Fruit fly (Drosophila melanogaster) whole organism, embryonic: ENCODE data around the gene CG4951.
A peak's percentile ranks its signal among the peaks of the same experiment; 100 is the strongest.

Source experiments
- Antp ChIP-seq: fragments of 200-800 bp; sonication (Bioruptor generic); optimal IDR thresholded peaks from 3 replicates; lab custom pipeline; 2016; ENCODE audit warnings: missing biosample characterization, missing genetic modification characterization
- Atf6 ChIP-seq: fragments of 200-800 bp; sonication (Bioruptor generic); IDR thresholded peaks from 2 replicates; pipeline ENCODE4 v1.3.6; 2022; ENCODE audit warnings: missing biosample characterization, missing genetic modification characterization
- Blimp-1 ChIP-seq: fragments of 200-800 bp; sonication (Bioruptor generic); optimal IDR thresholded peaks from 3 replicates; lab custom pipeline; 2018; ENCODE audit warnings: missing biosample characterization, missing genetic modification characterization, mild to moderate bottlenecking, moderate library complexity, missing genetic modification reagents
- CG10366 ChIP-seq: fragments of 200-800 bp; sonication (Bioruptor generic); IDR thresholded peaks from 2 replicates; pipeline ENCODE4 v1.3.6; 2022; ENCODE audit warnings: missing biosample characterization, missing genetic modification characterization
- CG10959 ChIP-seq: fragments of 200-800 bp; sonication (Bioruptor generic); IDR thresholded peaks from 2 replicates; pipeline ENCODE4 v1.3.6; 2022; ENCODE audit warnings: missing biosample characterization, missing genetic modification characterization
- CG10979 ChIP-seq: fragments of 200-800 bp; sonication (Bioruptor generic); optimal IDR thresholded peaks from 2 replicates; lab custom pipeline; 2018; ENCODE audit warnings: missing biosample characterization, mild to moderate bottlenecking, missing genetic modification characterization, moderate library complexity
- CG11398 ChIP-seq: fragments of 200-800 bp; sonication (Bioruptor generic); optimal IDR thresholded peaks from 2 replicates; lab custom pipeline; 2016; ENCODE audit warnings: missing biosample characterization, missing genetic modification characterization
- CG11456 ChIP-seq: fragments of 200-800 bp; sonication (Bioruptor generic); IDR thresholded peaks from 3 replicates; pipeline ENCODE4 v1.3.6; 2022; ENCODE audit warnings: missing biosample characterization, missing genetic modification characterization
- CG11695 ChIP-seq: fragments of 200-800 bp; sonication (Bioruptor generic); IDR thresholded peaks from 3 replicates; pipeline ENCODE4 v1.3.6; 2022; ENCODE audit warnings: missing biosample characterization, missing genetic modification characterization
- CG12155 ChIP-seq: fragments of 200-800 bp; sonication (Bioruptor generic); optimal IDR thresholded peaks from 3 replicates; lab custom pipeline; 2016; ENCODE audit warnings: missing biosample characterization, missing genetic modification characterization
- CG12942 ChIP-seq: fragments of 200-800 bp; sonication (Bioruptor generic); optimal IDR thresholded peaks from 3 replicates; lab custom pipeline; 2016; ENCODE audit warnings: missing biosample characterization, missing genetic modification characterization
- CG14014 ChIP-seq: fragments of 200-800 bp; sonication (Bioruptor generic); IDR thresholded peaks from 2 replicates; pipeline ENCODE4 v1.3.6; 2022; ENCODE audit warnings: missing biosample characterization, missing genetic modification characterization
- CG14860 ChIP-seq: fragments of 200-800 bp; sonication (Bioruptor generic); IDR thresholded peaks from 3 replicates; pipeline ENCODE4 v1.3.6; 2022; ENCODE audit warnings: missing biosample characterization, missing genetic modification characterization; ENCODE audit not compliant: partially characterized antibody
- CG15479 ChIP-seq: fragments of 200-800 bp; sonication (Bioruptor generic); optimal IDR thresholded peaks from 3 replicates; lab custom pipeline; 2019; ENCODE audit warnings: missing biosample characterization, mild to moderate bottlenecking, missing genetic modification characterization, moderate library complexity
- CG15514 ChIP-seq: fragments of 200-800 bp; sonication (Bioruptor generic); optimal IDR thresholded peaks from 3 replicates; lab custom pipeline; 2017; ENCODE audit warnings: missing biosample characterization, missing genetic modification characterization, mild to moderate bottlenecking, moderate library complexity, missing genetic modification reagents
- CG16863 ChIP-seq: fragments of 200-800 bp; sonication (Bioruptor generic); optimal IDR thresholded peaks from 3 replicates; lab custom pipeline; 2016; ENCODE audit warnings: missing biosample characterization, missing genetic modification characterization
- CG2116 ChIP-seq: fragments of 200-800 bp; sonication (Bioruptor generic); optimal IDR thresholded peaks from 3 replicates; lab custom pipeline; 2018; ENCODE audit warnings: missing biosample characterization, mild to moderate bottlenecking, missing genetic modification characterization
- CG2129 ChIP-seq: fragments of 200-800 bp; sonication (Bioruptor generic); IDR thresholded peaks from 2 replicates; pipeline ENCODE4 v1.3.6; 2022; ENCODE audit warnings: missing biosample characterization, missing genetic modification characterization; ENCODE audit not compliant: partially characterized antibody
- CG34376 ChIP-seq: fragments of 200-800 bp; sonication (Bioruptor generic); optimal IDR thresholded peaks from 2 replicates; lab custom pipeline; 2018; ENCODE audit warnings: missing biosample characterization, mild to moderate bottlenecking, missing genetic modification characterization
- CG6272 ChIP-seq: fragments of 200-800 bp; sonication (Bioruptor generic); IDR thresholded peaks from 2 replicates; pipeline ENCODE4 v1.3.6; 2022; ENCODE audit warnings: missing biosample characterization, missing genetic modification characterization
- CG7372 ChIP-seq: fragments of 200-800 bp; sonication (Bioruptor generic); IDR thresholded peaks from 2 replicates; pipeline ENCODE4 v1.3.6; 2022; ENCODE audit warnings: missing biosample characterization, missing genetic modification characterization
- CG7963 ChIP-seq: fragments of 200-800 bp; sonication (Bioruptor generic); IDR thresholded peaks from 3 replicates; pipeline ENCODE4 v1.3.6; 2022; ENCODE audit warnings: missing biosample characterization, missing genetic modification characterization; ENCODE audit not compliant: partially characterized antibody
- CG9932 ChIP-seq: fragments of 200-800 bp; sonication (Bioruptor generic); IDR thresholded peaks from 2 replicates; pipeline ENCODE4 v1.3.6; 2022; ENCODE audit warnings: missing biosample characterization, missing genetic modification characterization
- HLH54F ChIP-seq: fragments of 200-800 bp; sonication (Bioruptor generic); optimal IDR thresholded peaks from 3 replicates; lab custom pipeline; 2016; ENCODE audit warnings: missing biosample characterization, missing genetic modification characterization
- Hr3 ChIP-seq: fragments of 200-800 bp; sonication (Bioruptor generic); optimal IDR thresholded peaks from 3 replicates; lab custom pipeline; 2016; ENCODE audit warnings: missing biosample characterization, missing genetic modification characterization
- Hr39 ChIP-seq: fragments of >200 bp; optimal IDR thresholded peaks from 2 replicates; lab custom pipeline; 2017
- Jarid2 ChIP-seq: fragments of 200-800 bp; sonication (Bioruptor generic); optimal IDR thresholded peaks from 3 replicates; lab custom pipeline; 2017; ENCODE audit warnings: mild to moderate bottlenecking, missing biosample characterization, missing genetic modification reagents, missing genetic modification characterization
- Lhr ChIP-seq: fragments of 200-800 bp; sonication (Bioruptor generic); optimal IDR thresholded peaks from 3 replicates; lab custom pipeline; 2017; ENCODE audit warnings: mild to moderate bottlenecking, missing biosample characterization, missing genetic modification reagents, missing genetic modification characterization
- NK7.1 ChIP-seq: fragments of 200-800 bp; sonication (Bioruptor generic); optimal IDR thresholded peaks from 3 replicates; lab custom pipeline; 2016; ENCODE audit warnings: missing biosample characterization, missing genetic modification characterization
- NfI ChIP-seq: fragments of 200-800 bp; sonication (Bioruptor generic); optimal IDR thresholded peaks from 3 replicates; lab custom pipeline; 2018; ENCODE audit warnings: missing biosample characterization, mild to moderate bottlenecking, missing genetic modification characterization, moderate library complexity
- Sry-β ChIP-seq: fragments of 200-800 bp; sonication (Bioruptor generic); optimal IDR thresholded peaks from 2 replicates; lab custom pipeline; 2018; ENCODE audit warnings: missing biosample characterization, mild to moderate bottlenecking, missing genetic modification characterization, moderate library complexity
- Usf ChIP-seq: fragments of 200-800 bp; sonication (Bioruptor generic); optimal IDR thresholded peaks from 2 replicates; lab custom pipeline; 2017; ENCODE audit warnings: missing genotype, missing biosample characterization, missing genetic modification characterization
- al ChIP-seq: fragments of 200-800 bp; sonication (Bioruptor generic); IDR thresholded peaks from 2 replicates; pipeline ENCODE4 v1.3.6; 2022; ENCODE audit warnings: missing biosample characterization, missing genetic modification characterization
- ato ChIP-seq: fragments of 200-800 bp; sonication (Bioruptor generic); IDR thresholded peaks from 2 replicates; pipeline ENCODE4 v1.3.6; 2022; ENCODE audit warnings: missing biosample characterization, missing genetic modification characterization; ENCODE audit not compliant: partially characterized antibody
- bigmax ChIP-seq: fragments of 200-800 bp; sonication (Bioruptor generic); optimal IDR thresholded peaks from 2 replicates; lab custom pipeline; 2018; ENCODE audit warnings: missing biosample characterization, mild to moderate bottlenecking, missing genetic modification characterization
- caup ChIP-seq: fragments of 200-800 bp; sonication (Bioruptor generic); optimal IDR thresholded peaks from 3 replicates; lab custom pipeline; 2017; ENCODE audit warnings: missing biosample characterization, mild to moderate bottlenecking, missing genetic modification characterization, moderate library complexity; ENCODE audit not compliant: severe bottlenecking
- crc ChIP-seq: fragments of 200-800 bp; sonication (Bioruptor generic); optimal IDR thresholded peaks from 2 replicates; lab custom pipeline; 2016; ENCODE audit warnings: missing biosample characterization, missing genetic modification characterization
- dati ChIP-seq: fragments of 200-800 bp; sonication (Bioruptor generic); IDR thresholded peaks from 2 replicates; pipeline ENCODE4 v1.3.6; 2022; ENCODE audit warnings: missing biosample characterization, missing genetic modification characterization
- lilli ChIP-seq: fragments of 200-800 bp; sonication (Bioruptor generic); optimal IDR thresholded peaks from 3 replicates; lab custom pipeline; 2016; ENCODE audit warnings: missing biosample characterization, missing genetic modification characterization
- lmd ChIP-seq: fragments of 200-800 bp; sonication (Bioruptor generic); IDR thresholded peaks from 2 replicates; pipeline ENCODE4 v1.3.6; 2022; ENCODE audit warnings: missing biosample characterization, missing genetic modification characterization
- mam ChIP-seq: fragments of 200-800 bp; sonication (Bioruptor generic); optimal IDR thresholded peaks from 3 replicates; lab custom pipeline; 2016; ENCODE audit warnings: missing biosample characterization, missing genetic modification characterization
- nmo ChIP-seq: fragments of 200-800 bp; sonication (Bioruptor generic); optimal IDR thresholded peaks from 2 replicates; lab custom pipeline; 2018; ENCODE audit warnings: missing biosample characterization, mild to moderate bottlenecking, missing genetic modification characterization, moderate library complexity
- nom ChIP-seq: fragments of 200-800 bp; sonication (Bioruptor generic); optimal IDR thresholded peaks from 2 replicates; lab custom pipeline; 2017; ENCODE audit warnings: missing biosample characterization, missing genetic modification characterization, mild to moderate bottlenecking, moderate library complexity, missing genetic modification reagents
- org-1 ChIP-seq: fragments of 200-800 bp; sonication (Bioruptor generic); optimal IDR thresholded peaks from 2 replicates; lab custom pipeline; 2017; ENCODE audit warnings: missing biosample characterization, missing genetic modification characterization
- otp ChIP-seq: fragments of 200-800 bp; sonication (Bioruptor generic); IDR thresholded peaks from 3 replicates; pipeline ENCODE4, ENCODE4 v1.3.6; 2022; ENCODE audit warnings: missing biosample characterization, missing genetic modification characterization
- ro ChIP-seq: fragments of 200-800 bp; sonication (Bioruptor generic); IDR thresholded peaks from 2 replicates; pipeline ENCODE4 v1.3.6; 2022; ENCODE audit warnings: missing biosample characterization, missing genetic modification characterization
- salm ChIP-seq: fragments of 200-800 bp; sonication (Bioruptor generic); optimal IDR thresholded peaks from 2 replicates; lab custom pipeline; 2018; ENCODE audit warnings: missing biosample characterization, mild to moderate bottlenecking, missing genetic modification characterization
- slp2 ChIP-seq: fragments of 200-800 bp; sonication (Bioruptor generic); optimal IDR thresholded peaks from 2 replicates; lab custom pipeline; 2016; ENCODE audit warnings: missing biosample characterization, missing genetic modification characterization
- sqz ChIP-seq: fragments of 200-800 bp; sonication (Bioruptor generic); optimal IDR thresholded peaks from 3 replicates; lab custom pipeline; 2018; ENCODE audit warnings: missing biosample characterization, mild to moderate bottlenecking, missing genetic modification characterization
- tna ChIP-seq: fragments of 200-800 bp; sonication (Bioruptor generic); IDR thresholded peaks from 2 replicates; pipeline ENCODE4 v1.3.6; 2022; ENCODE audit warnings: missing biosample characterization, missing genetic modification characterization; ENCODE audit not compliant: partially characterized antibody

Gene CG4951

DNA sequence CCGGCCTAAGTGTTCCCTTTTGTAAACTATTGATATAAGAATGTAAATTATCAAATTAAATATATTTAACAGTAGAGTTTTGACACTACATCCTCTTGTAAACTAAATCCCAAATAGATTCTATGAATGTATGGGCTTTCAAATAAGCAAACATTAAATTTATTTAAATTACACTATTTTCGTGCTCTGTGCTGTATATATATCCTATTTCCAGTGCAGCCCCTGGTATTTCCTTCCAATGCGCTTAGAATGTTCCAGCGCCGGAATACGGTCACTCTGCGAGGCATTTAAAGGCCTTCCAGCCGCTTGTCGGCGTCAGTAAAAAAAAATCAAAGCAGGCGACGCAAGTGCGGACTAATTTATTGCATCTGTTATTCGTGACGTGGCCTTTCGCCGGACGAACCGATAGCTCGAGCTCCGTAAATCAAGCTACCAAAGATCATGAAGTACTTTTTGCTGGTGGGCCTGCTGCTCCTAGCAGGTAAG, 5.4 kb downstream of the CG4951 start, which contains the start of gene Gp93 (continued):
- TF ChIP-seq al (peak; percentile 51; the same call in 1 of the 2 replicates), nmo (GFP tag; lab: Kevin White, UChicago) (peak; percentile 57), CG11398 (GFP tag; lab: Kevin White, UChicago) (no peak), CG10979 (tag; lab: Kevin White, UChicago) (peak; percentile 22), salm (no peak), CG34376 (GFP tag; lab: Kevin White, UChicago) (peak; percentile 70), sqz (GFP tag; lab: Kevin White, UChicago) (peak; percentile 95), CG11456 (GFP tag; lab: Robert Waterston, UW) (0 out of 3 replicates have a peak, but pooled peaks have one; percentile 43), lilli (GFP tag; lab: Kevin White, UChicago) (peak; percentile 66), CG2129 (GFP tag; lab: Robert Waterston, UW) (no peak), nom (GFP tag; lab: Kevin White, UChicago) (peak; percentile 67), Lhr (GFP tag; lab: Kevin White, UChicago) (no peak), Antp (GFP tag; lab: Kevin White, UChicago) (peak; percentile 21), Jarid2 (GFP tag; lab: Kevin White, UChicago) (peak; percentile 72), lmd (GFP tag; lab: Robert Waterston, UW) (peak; percentile 66), Usf (GFP tag; lab: Kevin White, UChicago) (peak; percentile 23), CG14014 (GFP tag; lab: Robert Waterston, UW) (peak; percentile 69), caup (GFP tag; lab: Kevin White, UChicago) (no peak), slp2 (GFP tag; lab: Kevin White, UChicago) (peak; percentile 13), ro (GFP tag; lab: Robert Waterston, UW) (peak; percentile 45; the same call in 1 of the 2 replicates), CG2116 (GFP tag; lab: Kevin White, UChicago) (peak; percentile 54), crc (no peak), CG11695 (0 out of 3 replicates have a peak, but pooled peaks have one; percentile 15), CG15479 (no peak), otp (0 out of 3 replicates have a peak, but pooled peaks have one; percentile 28), CG10366 (GFP tag; lab: Robert Waterston, UW) (peak; percentile 71), Sry-β (no peak), CG12155 (GFP tag; lab: Kevin White, UChicago) (peak; percentile 16), CG14860 (GFP tag; lab: Robert Waterston, UW) (no peak), Atf6 (GFP tag; lab: Robert Waterston, UW) (peak; percentile 62; the same call in 1 of the 2 replicates), NfI (peak; percentile 59), CG9932 (peak; percentile 73), CG7963 (GFP tag; lab: Robert Waterston, UW) (no peak), Blimp-1 (no peak), CG7372 (GFP tag; lab: Robert Waterston, UW) (peak; percentile 40; the same call in 1 of the 2 replicates), mam (GFP tag; lab: Kevin White, UChicago) (peak; percentile 54), CG10959 (GFP tag; lab: Robert Waterston, UW) (no peak), dati (GFP tag; lab: Robert Waterston, UW) (no peak), HLH54F (GFP tag; lab: Kevin White, UChicago) (peak; percentile 48), bigmax (peak; percentile 71), CG16863 (peak; percentile 22), org-1 (GFP tag; lab: Kevin White, UChicago) (peak; percentile 2), CG6272 (GFP tag; lab: Robert Waterston, UW) (peak; percentile 40; the same call in 1 of the 2 replicates), Hr3 (GFP tag; lab: Kevin White, UChicago) (peak; percentile 58), NK7.1 (no peak), ato (peak; percentile 50; the same call in 1 of the 2 replicates), CG12942 (GFP tag; lab: Kevin White, UChicago) (peak; percentile 49), CG15514 (peak; percentile 13), Hr39 (lab: Kevin White, UChicago) (no peak), tna (0 out of 2 replicates have a peak, but pooled peaks have one; percentile 12)
